Worm (Caenorhabditis elegans) whole organism, midembryonic: Measurements from ENCODE around the gene adal-1.

Experiments
- T22C8.4 ChIP-seq: fragments of 200-800 bp; sonication (Bioruptor generic); IDR thresholded peaks from 2 replicates; pipeline ENCODE4 v1.3.6; 2022; ENCODE audit warnings: missing genetic modification characterization, missing compliant biosample characterization
- cog-1 ChIP-seq: sonication (generic microtip); optimal IDR thresholded peaks from 2 replicates; lab custom pipeline; 2016; ENCODE audit warnings: missing genetic modification characterization, missing compliant biosample characterization
- flt-1 ChIP-seq: fragments of 200-800 bp; sonication (Bioruptor generic); IDR thresholded peaks from 2 replicates; pipeline ENCODE4 v1.3.6; 2022; ENCODE audit warnings: missing genetic modification characterization, missing compliant biosample characterization
- klf-2 ChIP-seq: fragments of 200-800 bp; sonication (Bioruptor generic); conservative IDR thresholded peaks from 2 replicates; pipeline ENCODE4 v1.3.6; 2022; ENCODE audit warnings: missing genetic modification reagents, missing genetic modification characterization, missing compliant biosample characterization
- med-1 ChIP-seq: sonication (generic microtip); optimal IDR thresholded peaks from 2 replicates; lab custom pipeline; 2017; ENCODE audit warnings: missing genetic modification characterization, mild to moderate bottlenecking, missing compliant biosample characterization, antibody characterized with exemption, missing genetic modification reagents; ENCODE audit not compliant: insufficient read depth
- ref-1 ChIP-seq: fragments of 200-800 bp; sonication (Bioruptor generic); conservative IDR thresholded peaks from 2 replicates; pipeline ENCODE4 v1.3.6; 2022; ENCODE audit warnings: missing genetic modification reagents, missing genetic modification characterization, missing compliant biosample characterization
- tab-1 ChIP-seq: fragments of 200-800 bp; sonication (Bioruptor generic); IDR thresholded peaks from 2 replicates; pipeline ENCODE4 v1.3.6; 2022; ENCODE audit warnings: missing genetic modification characterization, missing compliant biosample characterization
- ztf-23 ChIP-seq: fragments of 200-800 bp; sonication (Bioruptor generic); IDR thresholded peaks from 2 replicates; pipeline ENCODE4 v1.3.6; 2022; ENCODE audit warnings: missing genetic modification reagents, missing genetic modification characterization, missing compliant biosample characterization
- ztf-29 ChIP-seq: fragments of 200-800 bp; sonication (Bioruptor generic); IDR thresholded peaks from 2 replicates; pipeline ENCODE4 v1.3.6; 2022; ENCODE audit warnings: missing genetic modification reagents, missing genetic modification characterization, missing compliant biosample characterization

DNA sequence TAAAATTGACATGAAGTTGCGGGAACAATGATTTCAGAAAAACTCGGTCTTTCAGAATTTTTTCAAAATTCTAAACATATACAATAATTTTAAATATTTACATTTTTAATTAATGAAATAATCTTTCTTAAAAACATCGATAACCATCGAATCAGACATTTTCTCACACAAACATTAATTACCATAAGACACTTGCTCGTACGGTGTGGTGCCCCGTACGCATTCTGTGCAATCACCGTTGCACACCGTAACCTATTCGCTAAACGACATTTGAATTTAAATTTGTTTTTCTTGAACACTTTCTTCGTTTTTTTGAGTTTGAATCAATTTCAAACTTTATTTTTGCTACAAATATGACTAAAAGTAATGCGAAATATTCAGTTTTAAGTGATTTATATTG, 30.4 kb upstream of the adal-1 start:
- TF ChIP-seq ref-1 (GFP tag; lab: Robert Waterston, UW) (no peak), T22C8.4 (GFP tag; lab: Robert Waterston, UW) (no peak), ztf-29 (GFP tag; lab: Robert Waterston, UW) (no peak), flt-1 (GFP tag; lab: Robert Waterston, UW) (no peak), cog-1 (tag; lab: Kevin White, UChicago) (no peak), med-1 (GFP tag; lab: Kevin White, UChicago) (no peak), klf-2 (GFP tag; lab: Robert Waterston, UW) (no peak), ztf-23 (no peak), tab-1 (GFP tag; lab: Robert Waterston, UW) (no peak)
